Fruit fly (Drosophila melanogaster) whole organism, embryonic: ENCODE measurements around the gene tsh.
A peak's percentile ranks its signal among the peaks of the same experiment; 100 is the strongest.

Source experiments
- B-H1 ChIP-seq: fragments of 200-800 bp; sonication (Bioruptor generic); IDR thresholded peaks from 3 replicates; pipeline ENCODE4 v1.3.6; 2022; ENCODE audit warnings: missing biosample characterization, missing genetic modification characterization
- CG1024 ChIP-seq: fragments of 200-800 bp; sonication (Bioruptor generic); IDR thresholded peaks from 2 replicates; pipeline ENCODE4 v1.3.6; 2022; ENCODE audit warnings: missing biosample characterization, missing genetic modification characterization
- CG10431 ChIP-seq: fragments of 200-800 bp; sonication (Bioruptor generic); optimal IDR thresholded peaks from 3 replicates; lab custom pipeline; 2018; ENCODE audit warnings: missing biosample characterization, mild to moderate bottlenecking, missing genetic modification characterization
- CG11093 ChIP-seq: fragments of 200-800 bp; sonication (Bioruptor generic); IDR thresholded peaks from 3 replicates; pipeline ENCODE4 v1.3.6; 2022; ENCODE audit warnings: missing biosample characterization, missing genetic modification characterization
- CG11247 ChIP-seq: fragments of 200-800 bp; sonication (Bioruptor generic); IDR thresholded peaks from 2 replicates; pipeline ENCODE4 v1.3.6; 2022; ENCODE audit warnings: missing biosample characterization, missing genetic modification characterization
- CG14441 ChIP-seq: fragments of 200-800 bp; sonication (Bioruptor generic); IDR thresholded peaks from 2 replicates; pipeline ENCODE4 v1.3.6; 2022; ENCODE audit warnings: missing biosample characterization, missing genetic modification characterization
- CG15011 ChIP-seq: fragments of 200-800 bp; sonication (Bioruptor generic); optimal IDR thresholded peaks from 3 replicates; lab custom pipeline; 2018; ENCODE audit warnings: missing biosample characterization, mild to moderate bottlenecking, missing genetic modification characterization
- CG1602 ChIP-seq: fragments of 200-800 bp; sonication (Bioruptor generic); optimal IDR thresholded peaks from 3 replicates; lab custom pipeline; 2016; ENCODE audit warnings: missing biosample characterization, missing genetic modification characterization
- CG1647 ChIP-seq: fragments of 200-800 bp; sonication (Bioruptor generic); optimal IDR thresholded peaks from 3 replicates; lab custom pipeline; 2016; ENCODE audit warnings: missing biosample characterization, missing genetic modification characterization
- CG17385 ChIP-seq: fragments of 200-800 bp; sonication (Bioruptor generic); optimal IDR thresholded peaks from 3 replicates; lab custom pipeline; 2018; ENCODE audit warnings: missing biosample characterization, mild to moderate bottlenecking, missing genetic modification characterization
- CG17568 ChIP-seq: fragments of 200-800 bp; sonication (Bioruptor generic); optimal IDR thresholded peaks from 2 replicates; lab custom pipeline; 2018; ENCODE audit warnings: missing biosample characterization, mild to moderate bottlenecking, missing genetic modification characterization, moderate library complexity
- CG1832 ChIP-seq: fragments of 200-800 bp; sonication (Bioruptor generic); optimal IDR thresholded peaks from 2 replicates; lab custom pipeline; 2017; ENCODE audit warnings: missing biosample characterization, mild to moderate bottlenecking, missing genetic modification characterization, inconsistent platforms
- CG18619 ChIP-seq: fragments of 200-800 bp; sonication (Bioruptor generic); optimal IDR thresholded peaks from 3 replicates; lab custom pipeline; 2017; ENCODE audit warnings: missing biosample characterization, mild to moderate bottlenecking, missing genetic modification characterization
- CG2199 ChIP-seq: fragments of 200-800 bp; sonication (Bioruptor generic); IDR thresholded peaks from 3 replicates; pipeline ENCODE4 v1.3.6; 2022; ENCODE audit warnings: missing biosample characterization, missing genetic modification characterization
- CG31441 ChIP-seq: fragments of 200-800 bp; sonication (Bioruptor generic); IDR thresholded peaks from 2 replicates; pipeline ENCODE4 v1.3.6; 2022; ENCODE audit warnings: missing biosample characterization, missing genetic modification characterization
- CG4360 ChIP-seq: fragments of 200-800 bp; sonication (Bioruptor generic); IDR thresholded peaks from 2 replicates; pipeline ENCODE4 v1.3.6; 2022; ENCODE audit warnings: missing biosample characterization, missing genetic modification characterization
- CG6854 ChIP-seq: fragments of 200-800 bp; sonication (Bioruptor generic); optimal IDR thresholded peaks from 3 replicates; lab custom pipeline; 2017; ENCODE audit warnings: missing biosample characterization, mild to moderate bottlenecking, missing genetic modification characterization
- CG7839 ChIP-seq: fragments of 200-800 bp; sonication (Bioruptor generic); optimal IDR thresholded peaks from 3 replicates; lab custom pipeline; 2018; ENCODE audit warnings: missing biosample characterization, mild to moderate bottlenecking, missing genetic modification characterization, moderate library complexity
- CG9797 ChIP-seq: fragments of 200-800 bp; sonication (Bioruptor generic); optimal IDR thresholded peaks from 3 replicates; lab custom pipeline; 2018; ENCODE audit warnings: missing biosample characterization, mild to moderate bottlenecking, missing genetic modification characterization
- Dip2 ChIP-seq: fragments of 200-800 bp; sonication (Bioruptor generic); IDR thresholded peaks from 2 replicates; pipeline ENCODE4 v1.3.6; 2022; ENCODE audit warnings: missing biosample characterization, missing genetic modification characterization
- Dll ChIP-seq: fragments of 200-800 bp; sonication (Bioruptor generic); IDR thresholded peaks from 4 replicates; pipeline ENCODE4 v1.3.6; 2022; ENCODE audit warnings: missing biosample characterization, missing genetic modification characterization; ENCODE audit not compliant: partially characterized antibody
- Doc3 ChIP-seq: fragments of 200-800 bp; sonication (Bioruptor generic); IDR thresholded peaks from 3 replicates; pipeline ENCODE4 v1.3.6; 2022; ENCODE audit warnings: missing biosample characterization, missing genetic modification characterization; ENCODE audit not compliant: partially characterized antibody
- Dp ChIP-seq: fragments of 200-800 bp; sonication (Bioruptor generic); optimal IDR thresholded peaks from 2 replicates; lab custom pipeline; 2018; ENCODE audit warnings: missing biosample characterization, mild to moderate bottlenecking, missing genetic modification characterization, moderate library complexity
- Eip74EF ChIP-seq, 2 experiments: fragments of 200-800 bp in 1 of 2; fragments of >200 bp in 1 of 2; sonication (Bioruptor generic) in 1 of 2; optimal IDR thresholded peaks; 2 replicates each; lab custom pipeline; 2017 to 2019; ENCODE audit warnings: missing biosample characterization in 2 of 2, missing genetic modification characterization in 2 of 2, mild to moderate bottlenecking in 1 of 2, moderate library complexity in 1 of 2
- GATAe ChIP-seq: fragments of 200-800 bp; sonication (Bioruptor generic); conservative IDR thresholded peaks from 2 replicates; pipeline ENCODE4 v1.3.6; 2022; ENCODE audit warnings: missing biosample characterization, missing genetic modification characterization
- HmgZ ChIP-seq: fragments of 200-800 bp; sonication (Bioruptor generic); optimal IDR thresholded peaks from 2 replicates; lab custom pipeline; 2018; ENCODE audit warnings: missing biosample characterization, mild to moderate bottlenecking, missing genetic modification characterization
- Med ChIP-seq: fragments of 200-800 bp; sonication (Bioruptor generic); peaks from one replicate; lab custom pipeline; 2016; ENCODE audit warnings: missing biosample characterization, missing genetic modification characterization, mild to moderate bottlenecking, inconsistent platforms, moderate library complexity
- Meics ChIP-seq: fragments of 200-800 bp; sonication (Bioruptor generic); optimal IDR thresholded peaks from 2 replicates; lab custom pipeline; 2017; ENCODE audit warnings: missing biosample characterization, mild to moderate bottlenecking, missing genetic modification characterization
- Mes4 ChIP-seq: fragments of 200-800 bp; sonication (Bioruptor generic); optimal IDR thresholded peaks from 2 replicates; lab custom pipeline; 2016; ENCODE audit warnings: missing biosample characterization, missing genetic modification characterization
- Nf-YA ChIP-seq: fragments of 200-800 bp; sonication (Bioruptor generic); IDR thresholded peaks from 2 replicates; pipeline ENCODE4 v1.3.6; 2022; ENCODE audit warnings: missing biosample characterization, missing genetic modification characterization
- Nf-YB ChIP-seq: fragments of 200-800 bp; sonication (Bioruptor generic); optimal IDR thresholded peaks from 3 replicates; lab custom pipeline; 2019; ENCODE audit warnings: missing biosample characterization, mild to moderate bottlenecking, missing genetic modification characterization, moderate library complexity
- PHDP ChIP-seq: fragments of 200-800 bp; sonication (Bioruptor generic); optimal IDR thresholded peaks from 3 replicates; lab custom pipeline; 2018; ENCODE audit warnings: missing biosample characterization, mild to moderate bottlenecking, missing genetic modification characterization, moderate library complexity
- TFAM ChIP-seq: fragments of 200-800 bp; sonication (Bioruptor generic); optimal IDR thresholded peaks from 2 replicates; lab custom pipeline; 2017; ENCODE audit warnings: missing biosample characterization, missing genetic modification characterization, inconsistent platforms
- Xrp1 ChIP-seq: fragments of 200-800 bp; sonication (Bioruptor generic); IDR thresholded peaks from 2 replicates; pipeline ENCODE4 v1.3.6; 2022; ENCODE audit warnings: missing biosample characterization, missing genetic modification characterization
- bcd ChIP-seq: fragments of 200-800 bp; sonication (Bioruptor generic); optimal IDR thresholded peaks from 2 replicates; lab custom pipeline; 2017; ENCODE audit warnings: missing biosample characterization, mild to moderate bottlenecking, missing genetic modification characterization
- br ChIP-seq: fragments of >200 bp; optimal IDR thresholded peaks from 2 replicates; lab custom pipeline; 2017
- caup ChIP-seq: fragments of 200-800 bp; sonication (Bioruptor generic); optimal IDR thresholded peaks from 3 replicates; lab custom pipeline; 2017; ENCODE audit warnings: missing biosample characterization, mild to moderate bottlenecking, missing genetic modification characterization, moderate library complexity; ENCODE audit not compliant: severe bottlenecking
- ci ChIP-seq: fragments of 200-800 bp; sonication (Bioruptor generic); IDR thresholded peaks from 3 replicates; pipeline ENCODE4 v1.3.6; 2022; ENCODE audit warnings: missing biosample characterization, missing genetic modification characterization
- dmrt11E ChIP-seq: fragments of 200-800 bp; sonication (Bioruptor generic); optimal IDR thresholded peaks from 3 replicates; lab custom pipeline; 2018; ENCODE audit warnings: missing biosample characterization, mild to moderate bottlenecking, missing genetic modification characterization, moderate library complexity
- fd64A ChIP-seq: fragments of 200-800 bp; sonication (Bioruptor generic); optimal IDR thresholded peaks from 3 replicates; lab custom pipeline; 2018; ENCODE audit warnings: missing biosample characterization, mild to moderate bottlenecking, missing genetic modification characterization
- fu2 ChIP-seq: fragments of 200-800 bp; sonication (Bioruptor generic); optimal IDR thresholded peaks from 2 replicates; lab custom pipeline; 2016; ENCODE audit warnings: missing biosample characterization, missing genetic modification characterization
- her ChIP-seq: fragments of 200-800 bp; sonication (Bioruptor generic); optimal IDR thresholded peaks from 2 replicates; lab custom pipeline; 2016; ENCODE audit warnings: missing biosample characterization, missing genetic modification characterization
- ind ChIP-seq: fragments of 200-800 bp; sonication (Bioruptor generic); optimal IDR thresholded peaks from 3 replicates; lab custom pipeline; 2016; ENCODE audit warnings: missing biosample characterization, missing genetic modification characterization
- jigr1 ChIP-seq: fragments of 200-800 bp; sonication (Bioruptor generic); IDR thresholded peaks from 3 replicates; pipeline ENCODE4 v1.3.6; 2022; ENCODE audit warnings: missing biosample characterization, missing genetic modification characterization
- ranshi ChIP-seq: fragments of 200-800 bp; sonication (Bioruptor generic); IDR thresholded peaks from 2 replicates; pipeline ENCODE4 v1.3.6; 2022; ENCODE audit warnings: missing biosample characterization, missing genetic modification characterization
- salm ChIP-seq: fragments of 200-800 bp; sonication (Bioruptor generic); optimal IDR thresholded peaks from 2 replicates; lab custom pipeline; 2018; ENCODE audit warnings: missing biosample characterization, mild to moderate bottlenecking, missing genetic modification characterization
- schlank ChIP-seq: fragments of 200-800 bp; sonication (Bioruptor generic); optimal IDR thresholded peaks from 2 replicates; lab custom pipeline; 2018; ENCODE audit warnings: missing biosample characterization, mild to moderate bottlenecking, missing genetic modification characterization
- slp2 ChIP-seq: fragments of 200-800 bp; sonication (Bioruptor generic); optimal IDR thresholded peaks from 2 replicates; lab custom pipeline; 2016; ENCODE audit warnings: missing biosample characterization, missing genetic modification characterization
- stc ChIP-seq: fragments of 200-800 bp; sonication (Bioruptor generic); IDR thresholded peaks from 2 replicates; pipeline ENCODE4 v1.3.6; 2022; ENCODE audit warnings: missing biosample characterization, missing genetic modification characterization
- sug ChIP-seq: fragments of 200-800 bp; optimal IDR thresholded peaks from 2 replicates; lab custom pipeline; 2019; ENCODE audit warnings: missing biosample characterization, mild to moderate bottlenecking, missing genetic modification characterization, moderate library complexity
- wdn ChIP-seq: fragments of 200-800 bp; sonication (Bioruptor generic); IDR thresholded peaks from 2 replicates; pipeline ENCODE4 v1.3.6; 2022; ENCODE audit warnings: missing biosample characterization, missing genetic modification characterization

tsh gene

dm6 chr2L:21866362-21866761 is 38.0 kb downstream of the tsh start (continued):
- TF ChIP-seq HmgZ (tag; lab: Kevin White, UChicago) (no peak), CG1647 (no peak), caup (no peak), ind (GFP tag; lab: Kevin White, UChicago) (no peak), CG17385 (no peak), jigr1 (GFP tag; lab: Robert Waterston, UW) (no peak), Med (peak; percentile 21), slp2 (no peak), br (lab: Kevin White, UChicago) (no peak), PHDP (tag; lab: Kevin White, UChicago) (no peak), her (GFP tag; lab: Kevin White, UChicago) (no peak), CG9797 (GFP tag; lab: Kevin White, UChicago) (no peak), salm (tag; lab: Kevin White, UChicago) (no peak), CG11247 (GFP tag; lab: Robert Waterston, UW) (no peak), bcd (GFP tag; lab: Kevin White, UChicago) (no peak), wdn (no peak), GATAe (no peak), CG15011 (no peak), B-H1 (GFP tag; lab: Robert Waterston, UW) (no peak), CG1832 (peak; percentile 79), CG18619 (GFP tag; lab: Kevin White, UChicago) (no peak), dmrt11E (tag; lab: Kevin White, UChicago) (no peak), CG31441 (no peak), Xrp1 (GFP tag; lab: Robert Waterston, UW) (no peak), Nf-YB (GFP tag; lab: Kevin White, UChicago) (peak; percentile 94), TFAM (no peak), CG7839 (no peak), Dip2 (GFP tag; lab: Robert Waterston, UW) (no peak), stc (GFP tag; lab: Robert Waterston, UW) (no peak), CG6854 (GFP tag; lab: Kevin White, UChicago) (no peak), CG1024 (GFP tag; lab: Robert Waterston, UW) (no peak), Dp (GFP tag; lab: Kevin White, UChicago) (no peak), Mes4 (GFP tag; lab: Kevin White, UChicago) (no peak), Doc3 (GFP tag; lab: Robert Waterston, UW) (no peak), fu2 (GFP tag; lab: Kevin White, UChicago) (no peak), Nf-YA (GFP tag; lab: Robert Waterston, UW) (0 out of 2 replicates have a peak, but pooled peaks have one; percentile 22), CG4360 (no peak), CG11093 (GFP tag; lab: Robert Waterston, UW) (no peak), ranshi (GFP tag; lab: Robert Waterston, UW) (no peak)
- TF ChIP-seq, all 482 proteins: peak for 23

DNA sequence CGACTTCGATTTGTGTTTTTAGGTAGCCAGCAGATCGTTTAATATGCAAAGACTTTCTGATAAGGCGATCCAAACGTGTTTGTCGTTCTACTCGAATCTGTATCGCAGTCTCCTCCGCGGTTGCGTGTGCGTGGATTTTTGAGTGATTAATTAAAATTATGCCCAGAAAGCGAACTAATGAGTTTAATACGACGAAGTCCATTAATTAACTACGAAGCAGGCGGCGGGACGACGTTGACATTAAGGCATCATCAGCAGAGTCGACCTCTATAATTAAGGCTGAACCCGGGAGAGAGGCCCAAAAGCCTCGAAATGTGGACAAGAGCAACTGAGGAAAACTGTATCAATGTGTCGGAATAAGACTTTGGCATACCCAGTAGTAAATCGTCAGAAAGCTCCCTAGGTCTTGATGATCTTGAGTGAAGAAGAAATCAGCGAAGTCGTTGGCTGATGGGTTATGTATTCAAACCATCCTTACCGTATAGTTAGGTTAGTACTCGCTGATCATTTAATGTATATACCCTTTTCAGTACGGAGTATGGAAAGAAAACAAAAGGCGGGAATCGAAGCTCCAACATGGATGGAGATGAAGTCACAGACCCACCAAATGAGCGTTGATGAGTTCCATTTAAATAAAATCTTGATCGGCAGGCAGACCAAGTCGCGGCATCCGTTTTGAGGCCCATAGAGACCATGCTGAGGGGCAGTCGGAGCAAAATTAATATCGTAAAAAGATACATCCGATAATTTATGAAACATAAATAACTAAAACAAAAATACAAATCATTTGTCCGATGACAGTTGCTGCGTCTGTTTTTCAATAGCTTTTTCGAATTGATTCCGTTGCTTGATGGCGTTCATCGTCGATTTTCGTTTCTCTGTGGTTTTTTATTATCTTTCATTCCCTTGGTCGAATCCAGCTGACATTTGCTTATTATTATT is 38.9 kb downstream of the tsh start:
- TF ChIP-seq ci (GFP tag; lab: Robert Waterston, UW), result peak; percentile 96
- TF ChIP-seq stc (GFP tag; lab: Robert Waterston, UW), result peak; percentile 89
- TF ChIP-seq fd64A (GFP tag; lab: Kevin White, UChicago), result peak; percentile 88
- peak; percentile 86; the same call in 2 of the 3 replicates for TF ChIP-seq CG2199
- peak; percentile 77 for TF ChIP-seq CG17568 (GFP tag; lab: Kevin White, UChicago)
- peak; percentile 72 for TF ChIP-seq CG10431 (GFP tag; lab: Kevin White, UChicago)
- TF ChIP-seq schlank (tag; lab: Kevin White, UChicago), result peak; percentile 67
- TF ChIP-seq sug (tag; lab: Kevin White, UChicago), result peak; percentile 61
- peak; percentile 89 for TF ChIP-seq CG1602
- TF ChIP-seq CG14441 (GFP tag; lab: Robert Waterston, UW), result peak; percentile 90
- TF ChIP-seq Dll (GFP tag; lab: Robert Waterston, UW), result no peak
- no peak for TF ChIP-seq CG1832
- peak; percentile 83 for TF ChIP-seq Meics (GFP tag; lab: Kevin White, UChicago)
- TF ChIP-seq ranshi (GFP tag; lab: Robert Waterston, UW), result peak; percentile 92
- TF ChIP-seq Eip74EF (GFP tag; optimal IDR thresholded peaks at IDR 0.05; lab: Kevin White, UChicago), result peak in 1 of 2 experiments; percentile 85
